Worm (Caenorhabditis elegans) whole organism, L4/young adult: ENCODE data around the gene npax-2.

Experiments used
- dao-5 ChIP-seq: sonication (generic microtip); optimal IDR thresholded peaks from 2 replicates; lab custom pipeline; 2016; ENCODE audit warnings: missing genotype, missing genetic modification characterization, moderate library complexity, missing compliant biosample characterization
- him-1 ChIP-seq: sonication (generic microtip); optimal IDR thresholded peaks from 2 replicates; lab custom pipeline; 2016; ENCODE audit warnings: missing genotype, missing genetic modification reagents, missing genetic modification characterization, missing compliant biosample characterization

DNA sequence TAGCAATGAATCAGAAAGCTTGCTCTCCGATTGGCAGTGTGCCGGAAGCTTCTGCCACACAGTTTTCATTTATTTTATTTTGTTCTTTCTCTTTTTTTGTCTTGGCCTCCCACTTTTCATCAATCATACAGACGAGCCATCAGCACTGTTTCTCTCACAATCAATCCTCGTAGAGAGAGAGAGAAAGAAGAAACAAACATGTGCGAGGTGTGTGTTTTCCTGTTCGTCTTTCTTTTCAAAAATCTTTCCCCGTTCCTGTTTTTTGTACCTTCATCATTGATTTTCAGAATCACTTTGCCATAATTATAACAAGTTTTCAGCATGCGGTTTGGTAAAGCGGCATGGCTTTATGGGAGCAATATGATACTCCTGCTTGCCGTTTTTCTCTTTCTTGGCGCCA is 49.2 kb upstream of the npax-2 start, which contains the start of gene T24C12.1:
- TF ChIP-seq dao-5 (tag; lab: Kevin White, UChicago), result no peak
- TF ChIP-seq him-1, result no peak
